Worm (Caenorhabditis elegans): ENCODE measurements around the gene end-3.

end-3 gene

ce11 chrV:14002402-14002801, 12.1 kb upstream of the end-3 start (continued):
- no peak for TF ChIP-seq vab-15 (tag; optimal IDR thresholded peaks at IDR 0.05)
- peak; percentile 23 to 36 for TF ChIP-seq efl-1 (optimal IDR thresholded peaks at IDR 0.05)
- peak in 1 of 2 experiments; percentile 92 for TF ChIP-seq efl-1 (GFP tag; optimal IDR thresholded peaks at IDR 0.05 in 1 of 2)
- no peak for TF ChIP-seq ztf-11 (tag; optimal IDR thresholded peaks at IDR 0.05)
- TF ChIP-seq lin-14 (GFP tag; optimal IDR thresholded peaks at IDR 0.05): peak; percentile 40
- peak; percentile 37 for TF ChIP-seq mep-1 (tag; optimal IDR thresholded peaks at IDR 0.05)
- no peak for TF ChIP-seq ceh-88 (GFP tag; IDR thresholded peaks at IDR 0.05)
- no peak for TF ChIP-seq pax-3 (tag; optimal IDR thresholded peaks at IDR 0.05)
- TF ChIP-seq nhr-20 (tag; optimal IDR thresholded peaks at IDR 0.05): peak; percentile 18
- no peak for TF ChIP-seq ama-1 (optimal IDR thresholded peaks at IDR 0.05)
- TF ChIP-seq rnt-1 (tag; optimal IDR thresholded peaks at IDR 0.05): peak; percentile 42
- TF ChIP-seq lin-39 (tag; optimal IDR thresholded peaks at IDR 0.05): no peak
- TF ChIP-seq mab-9 (GFP tag; IDR thresholded peaks at IDR 0.05): no peak
- TF ChIP-seq mdl-1 (tag; optimal IDR thresholded peaks at IDR 0.05): peak in 1 of 2 experiments; percentile 0
- TF ChIP-seq unc-130 (tag; optimal IDR thresholded peaks at IDR 0.05): peak; percentile 8
- no peak for TF ChIP-seq hlh-17 (GFP tag; optimal IDR thresholded peaks at IDR 0.05; ENCODE audit: borderline replicate concordance)
- TF ChIP-seq ceh-82 (tag; optimal IDR thresholded peaks at IDR 0.05): no peak
- peak; percentile 74 for TF ChIP-seq blmp-1 (tag; optimal IDR thresholded peaks at IDR 0.05)
- TF ChIP-seq tbx-2 (tag; optimal IDR thresholded peaks at IDR 0.05): no peak
- TF ChIP-seq tlp-1 (tag; optimal IDR thresholded peaks at IDR 0.05): no peak
- no peak for TF ChIP-seq sptf-1 (tag; optimal IDR thresholded peaks at IDR 0.05)

ce11 chrV:14003587-14004156, 10.8 kb upstream of the end-3 start:
- TF ChIP-seq Y116A8C.19 (tag; optimal IDR thresholded peaks at IDR 0.05; ENCODE audit: borderline replicate concordance) (no peak), lsy-2 (tag; optimal IDR thresholded peaks at IDR 0.05) (peak in 1 of 2 experiments; percentile 36), isw-1 (GFP tag; IDR thresholded peaks at IDR 0.05) (no peak), nhr-19 (GFP tag; conservative IDR thresholded peaks at IDR 0.05) (peak; percentile 22), fkh-10 (GFP tag; optimal IDR thresholded peaks at IDR 0.05) (peak; percentile 45), lin-35 (GFP tag; optimal IDR thresholded peaks at IDR 0.05) (no peak), egl-27 (tag; optimal IDR thresholded peaks at IDR 0.05) (no peak), hlh-17 (GFP tag; optimal IDR thresholded peaks at IDR 0.05; ENCODE audit: borderline replicate concordance) (no peak), mdl-1 (tag; optimal IDR thresholded peaks at IDR 0.05) (no peak), unc-62 (GFP tag; optimal IDR thresholded peaks at IDR 0.05) (no peak), fos-1 (tag; optimal IDR thresholded peaks at IDR 0.05) (no peak), ceh-90 (tag; optimal IDR thresholded peaks at IDR 0.05) (no peak), ztf-11 (tag; optimal IDR thresholded peaks at IDR 0.05) (no peak), dsc-1 (tag; optimal IDR thresholded peaks at IDR 0.05) (peak; percentile 39), C16A3.4 (tag; optimal IDR thresholded peaks at IDR 0.05) (peak; percentile 2), mep-1 (tag; optimal IDR thresholded peaks at IDR 0.05) (peak; percentile 14), dpl-1 (GFP tag; optimal IDR thresholded peaks at IDR 0.05) (no peak), fkh-4 (tag; optimal IDR thresholded peaks at IDR 0.05; ENCODE audit: borderline replicate concordance) (no peak), elt-3 (tag; optimal IDR thresholded peaks at IDR 0.05) (no peak), ceh-88 (GFP tag; IDR thresholded peaks at IDR 0.05) (no peak), nhr-77 (tag; optimal IDR thresholded peaks at IDR 0.05) (no peak), tlp-1 (tag; optimal IDR thresholded peaks at IDR 0.05) (no peak), C34B4.2 (tag; optimal IDR thresholded peaks at IDR 0.05) (no peak), nhr-11 (tag; optimal IDR thresholded peaks at IDR 0.05) (no peak), ceh-82 (tag; optimal IDR thresholded peaks at IDR 0.05) (peak in 1 of 3 experiments; percentile 26), unc-86 (tag; optimal IDR thresholded peaks at IDR 0.05) (no peak), rnt-1 (tag; optimal IDR thresholded peaks at IDR 0.05) (peak; percentile 39), pqm-1 (tag; optimal IDR thresholded peaks at IDR 0.05) (no peak), ceh-63 (GFP tag; optimal IDR thresholded peaks at IDR 0.05) (no peak), snu-23 (GFP tag; optimal IDR thresholded peaks at IDR 0.05) (peak; percentile 1), unc-130 (tag; optimal IDR thresholded peaks at IDR 0.05) (peak; percentile 4), egl-13 (tag; optimal IDR thresholded peaks at IDR 0.05) (no peak), lin-14 (GFP tag; optimal IDR thresholded peaks at IDR 0.05) (peak; percentile 70), swsn-7 (tag; optimal IDR thresholded peaks at IDR 0.05) (no peak), lin-39 (tag; optimal IDR thresholded peaks at IDR 0.05) (no peak), mab-9 (GFP tag; IDR thresholded peaks at IDR 0.05) (peak; percentile 12; the same call in 1 of the 2 replicates)
